Worm (Caenorhabditis elegans) whole organism, early embryonic: ENCODE data around the gene B0554.7.

Experiments used
- F13C5.2 ChIP-seq: sonication (generic microtip); optimal IDR thresholded peaks from 2 replicates; lab custom pipeline; 2017; ENCODE audit warnings: mild to moderate bottlenecking, missing genetic modification characterization, inconsistent platforms, missing compliant biosample characterization
- ama-1 ChIP-seq: fragments of 150-350 bp; optimal IDR thresholded peaks from 2 replicates; lab custom pipeline; 2014
- ceh-36 ChIP-seq: sonication (generic microtip); optimal IDR thresholded peaks from 2 replicates; lab custom pipeline; 2016; ENCODE audit warnings: missing genetic modification characterization, inconsistent platforms, missing compliant biosample characterization
- flt-1 ChIP-seq: fragments of 200-800 bp; sonication (Bioruptor generic); IDR thresholded peaks from 2 replicates; pipeline ENCODE4 v1.3.6; 2022; ENCODE audit warnings: missing genetic modification characterization, missing compliant biosample characterization
- pes-1 ChIP-seq: fragments of 200-800 bp; sonication (Bioruptor generic); IDR thresholded peaks from 2 replicates; pipeline ENCODE4 v1.3.6; 2022; ENCODE audit warnings: missing genetic modification reagents, missing genetic modification characterization, missing compliant biosample characterization
- scrt-1 ChIP-seq: fragments of 200-800 bp; sonication (Bioruptor generic); IDR thresholded peaks from 2 replicates; pipeline ENCODE4 v1.3.6; 2022; ENCODE audit warnings: missing genetic modification characterization, missing compliant biosample characterization
- sea-1 ChIP-seq: fragments of 200-800 bp; sonication (Bioruptor generic); conservative IDR thresholded peaks from 2 replicates; pipeline ENCODE4 v1.3.6; 2022; ENCODE audit warnings: missing genetic modification characterization, missing compliant biosample characterization
- tbx-11 ChIP-seq: fragments of 200-800 bp; sonication (Bioruptor generic); IDR thresholded peaks from 2 replicates; pipeline ENCODE4 v1.3.6; 2022; ENCODE audit warnings: missing genetic modification characterization, missing compliant biosample characterization

DNA sequence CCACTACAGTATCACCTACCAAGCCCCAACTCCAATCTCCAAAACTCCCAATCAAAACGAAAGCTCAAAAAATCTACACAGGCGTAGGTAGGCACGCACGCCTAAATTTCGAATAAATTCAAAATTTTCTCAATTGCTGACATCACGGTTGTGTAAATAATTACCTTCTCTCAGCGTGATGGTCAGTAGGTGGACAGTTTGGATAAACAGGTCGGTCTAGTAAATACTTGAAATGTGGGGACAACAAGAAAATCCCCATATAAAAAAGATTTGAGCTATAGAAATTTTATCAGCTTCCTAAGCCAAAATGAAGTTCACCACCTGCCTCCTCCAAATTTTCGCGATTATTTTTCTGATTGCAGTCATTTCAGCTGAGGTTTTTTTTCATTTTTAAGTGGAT, 2.7 kb downstream of the B0554.7 start, which contains the start of gene B0554.1:
- TF ChIP-seq ama-1 (lab: Kevin White, UChicago), result no peak
- no peak for TF ChIP-seq scrt-1 (GFP tag; lab: Robert Waterston, UW)
- no peak for TF ChIP-seq tbx-11 (GFP tag; lab: Robert Waterston, UW)
- TF ChIP-seq pes-1, result no peak
- TF ChIP-seq F13C5.2 (tag; lab: Kevin White, UChicago), result no peak
- no peak for TF ChIP-seq sea-1 (GFP tag; lab: Robert Waterston, UW)
- no peak for TF ChIP-seq ceh-36 (tag; lab: Kevin White, UChicago)
- TF ChIP-seq flt-1 (GFP tag; lab: Robert Waterston, UW), result no peak
